Fruit fly (Drosophila melanogaster) whole organism, embryonic: Measurements from ENCODE around the gene trbl.

Experiments used
- Ada2b ChIP-seq: fragments of 200-800 bp; sonication (Bioruptor generic); IDR thresholded peaks from 2 replicates; pipeline ENCODE4 v1.3.6; 2022; ENCODE audit warnings: missing biosample characterization, missing genetic modification characterization
- Asciz ChIP-seq: fragments of 200-800 bp; sonication (Bioruptor generic); optimal IDR thresholded peaks from 2 replicates; lab custom pipeline; 2017; ENCODE audit warnings: missing biosample characterization, mild to moderate bottlenecking, missing genetic modification characterization, missing genetic modification reagents
- Atf6 ChIP-seq: fragments of 200-800 bp; sonication (Bioruptor generic); IDR thresholded peaks from 2 replicates; pipeline ENCODE4 v1.3.6; 2022; ENCODE audit warnings: missing biosample characterization, missing genetic modification characterization
- BtbVII ChIP-seq: fragments of 200-800 bp; sonication (Bioruptor generic); optimal IDR thresholded peaks from 3 replicates; lab custom pipeline; 2017; ENCODE audit warnings: missing biosample characterization, mild to moderate bottlenecking, missing genetic modification characterization
- CG10274 ChIP-seq: fragments of 200-800 bp; sonication (Bioruptor generic); optimal IDR thresholded peaks from 3 replicates; lab custom pipeline; 2017; ENCODE audit warnings: missing biosample characterization, mild to moderate bottlenecking, missing genetic modification characterization
- CG10431 ChIP-seq: fragments of 200-800 bp; sonication (Bioruptor generic); optimal IDR thresholded peaks from 3 replicates; lab custom pipeline; 2018; ENCODE audit warnings: missing biosample characterization, mild to moderate bottlenecking, missing genetic modification characterization
- CG12769 ChIP-seq: fragments of 200-800 bp; sonication (Bioruptor generic); optimal IDR thresholded peaks from 2 replicates; lab custom pipeline; 2019; ENCODE audit warnings: missing biosample characterization, mild to moderate bottlenecking, missing genetic modification characterization, moderate library complexity
- CG13894 ChIP-seq: fragments of 200-800 bp; sonication (Bioruptor generic); optimal IDR thresholded peaks from 3 replicates; lab custom pipeline; 2018; ENCODE audit warnings: missing biosample characterization, mild to moderate bottlenecking, missing genetic modification characterization, moderate library complexity
- CG14014 ChIP-seq: fragments of 200-800 bp; sonication (Bioruptor generic); IDR thresholded peaks from 2 replicates; pipeline ENCODE4 v1.3.6; 2022; ENCODE audit warnings: missing biosample characterization, missing genetic modification characterization
- CG15073 ChIP-seq: fragments of 200-800 bp; sonication (Bioruptor generic); optimal IDR thresholded peaks from 2 replicates; lab custom pipeline; 2016; ENCODE audit warnings: missing biosample characterization, missing genetic modification characterization
- CG15479 ChIP-seq: fragments of 200-800 bp; sonication (Bioruptor generic); optimal IDR thresholded peaks from 3 replicates; lab custom pipeline; 2019; ENCODE audit warnings: missing biosample characterization, mild to moderate bottlenecking, missing genetic modification characterization, moderate library complexity
- CG1603 ChIP-seq: fragments of 200-800 bp; sonication (Bioruptor generic); optimal IDR thresholded peaks from 2 replicates; lab custom pipeline; 2019; ENCODE audit warnings: missing biosample characterization, mild to moderate bottlenecking, missing genetic modification characterization, moderate library complexity
- CG2120 ChIP-seq: fragments of 200-800 bp; sonication (Bioruptor generic); optimal IDR thresholded peaks from 3 replicates; lab custom pipeline; 2016; ENCODE audit warnings: missing biosample characterization, missing genetic modification characterization
- CG2712 ChIP-seq: fragments of 200-800 bp; optimal IDR thresholded peaks from 3 replicates; lab custom pipeline; 2019; ENCODE audit warnings: missing biosample characterization, mild to moderate bottlenecking, missing genetic modification characterization, moderate library complexity
- CG34422 ChIP-seq: fragments of 200-800 bp; sonication (Bioruptor generic); IDR thresholded peaks from 3 replicates; pipeline ENCODE4 v1.3.6; 2022; ENCODE audit warnings: missing biosample characterization, missing genetic modification characterization
- CG3726 ChIP-seq: fragments of 200-800 bp; sonication (Bioruptor generic); IDR thresholded peaks from 3 replicates; pipeline ENCODE4, ENCODE4 v1.3.6; 2022; ENCODE audit warnings: missing biosample characterization, missing genetic modification characterization
- CG4404 ChIP-seq: fragments of 200-800 bp; sonication (Bioruptor generic); IDR thresholded peaks from 2 replicates; pipeline ENCODE4 v1.3.6; 2022; ENCODE audit warnings: missing biosample characterization, missing genetic modification characterization
- CG4424 ChIP-seq: fragments of 200-800 bp; sonication (Bioruptor generic); optimal IDR thresholded peaks from 3 replicates; lab custom pipeline; 2016; ENCODE audit warnings: missing biosample characterization, missing genetic modification characterization
- CG6272 ChIP-seq: fragments of 200-800 bp; sonication (Bioruptor generic); IDR thresholded peaks from 2 replicates; pipeline ENCODE4 v1.3.6; 2022; ENCODE audit warnings: missing biosample characterization, missing genetic modification characterization
- CG7786 ChIP-seq: fragments of 200-800 bp; sonication (Bioruptor generic); optimal IDR thresholded peaks from 2 replicates; lab custom pipeline; 2016; ENCODE audit warnings: missing biosample characterization, missing genetic modification characterization
- CG7928 ChIP-seq: fragments of 200-800 bp; sonication (Bioruptor generic); optimal IDR thresholded peaks from 2 replicates; lab custom pipeline; 2017; ENCODE audit warnings: missing biosample characterization, mild to moderate bottlenecking, missing genetic modification characterization
- CTCF ChIP-seq: fragments of 200-800 bp; sonication (Bioruptor generic); optimal IDR thresholded peaks from 2 replicates; lab custom pipeline; 2017; ENCODE audit warnings: missing biosample characterization, mild to moderate bottlenecking, missing genetic modification characterization, moderate library complexity
- Dref ChIP-seq: fragments of 200-800 bp; sonication (Bioruptor generic); IDR thresholded peaks from 2 replicates; pipeline ENCODE4 v1.3.6; 2022; ENCODE audit warnings: missing biosample characterization, missing genetic modification characterization
- E2f2 ChIP-seq: fragments of 200-800 bp; sonication (Bioruptor generic); IDR thresholded peaks from 2 replicates; pipeline ENCODE4 v1.3.6; 2022; ENCODE audit warnings: missing biosample characterization, missing genetic modification characterization
- Ets65A ChIP-seq: fragments of 200-800 bp; sonication (Bioruptor generic); peaks from one replicate; lab custom pipeline; 2016; ENCODE audit warnings: missing biosample characterization, missing genetic modification characterization
- HLHmδ ChIP-seq: fragments of 200-800 bp; sonication (Bioruptor generic); optimal IDR thresholded peaks from 2 replicates; lab custom pipeline; 2018; ENCODE audit warnings: missing biosample characterization, mild to moderate bottlenecking, missing genetic modification characterization, moderate library complexity
- HmgZ ChIP-seq: fragments of 200-800 bp; sonication (Bioruptor generic); optimal IDR thresholded peaks from 2 replicates; lab custom pipeline; 2018; ENCODE audit warnings: missing biosample characterization, mild to moderate bottlenecking, missing genetic modification characterization
- MBD-R2 ChIP-seq: fragments of 200-800 bp; sonication (Bioruptor generic); IDR thresholded peaks from 2 replicates; pipeline ENCODE4 v1.3.6; 2022; ENCODE audit warnings: missing biosample characterization, missing genetic modification characterization
- MESR4 ChIP-seq: fragments of 200-800 bp; sonication (Bioruptor generic); optimal IDR thresholded peaks from 2 replicates; lab custom pipeline; 2018; ENCODE audit warnings: missing biosample characterization, mild to moderate bottlenecking, missing genetic modification characterization, moderate library complexity
- NK7.1 ChIP-seq: fragments of 200-800 bp; sonication (Bioruptor generic); optimal IDR thresholded peaks from 3 replicates; lab custom pipeline; 2016; ENCODE audit warnings: missing biosample characterization, missing genetic modification characterization
- Neu2 ChIP-seq: fragments of 200-800 bp; sonication (Bioruptor generic); optimal IDR thresholded peaks from 3 replicates; lab custom pipeline; 2016; ENCODE audit warnings: missing biosample characterization, missing genetic modification characterization, borderline replicate concordance
- Poxn ChIP-seq: fragments of 200-800 bp; sonication (Bioruptor generic); IDR thresholded peaks from 2 replicates; pipeline ENCODE4 v1.3.6; 2022; ENCODE audit warnings: missing biosample characterization, missing genetic modification characterization
- Rfx ChIP-seq: fragments of 200-800 bp; sonication (Bioruptor generic); IDR thresholded peaks from 2 replicates; pipeline ENCODE4 v1.3.6; 2022; ENCODE audit warnings: missing biosample characterization, missing genetic modification characterization
- Tbp ChIP-seq: fragments of >200 bp; optimal IDR thresholded peaks from 2 replicates; lab custom pipeline; 2018; ENCODE audit warnings: missing biosample characterization, missing genetic modification characterization
- Vsx1 ChIP-seq: fragments of 200-800 bp; sonication (Bioruptor generic); optimal IDR thresholded peaks from 2 replicates; lab custom pipeline; 2017; ENCODE audit warnings: missing biosample characterization, mild to moderate bottlenecking, missing genetic modification characterization, missing genetic modification reagents
- cas ChIP-seq: fragments of 200-800 bp; sonication (Bioruptor generic); IDR thresholded peaks from 2 replicates; pipeline ENCODE4 v1.3.6; 2022; ENCODE audit warnings: missing biosample characterization, missing genetic modification characterization
- crol ChIP-seq: fragments of 200-800 bp; sonication (Bioruptor generic); IDR thresholded peaks from 2 replicates; pipeline ENCODE4 v1.3.6; 2022; ENCODE audit warnings: missing biosample characterization, missing genetic modification characterization
- dmrt99B ChIP-seq: fragments of 200-800 bp; sonication (Bioruptor generic); optimal IDR thresholded peaks from 2 replicates; lab custom pipeline; 2018; ENCODE audit warnings: missing biosample characterization, mild to moderate bottlenecking, missing genetic modification characterization, moderate library complexity
- ems ChIP-seq: fragments of 200-800 bp; sonication (Bioruptor generic); optimal IDR thresholded peaks from 3 replicates; lab custom pipeline; 2016; ENCODE audit warnings: missing biosample characterization, missing genetic modification characterization
- knrl ChIP-seq: fragments of 200-800 bp; sonication (Bioruptor generic); IDR thresholded peaks from 3 replicates; pipeline ENCODE4 v1.3.6; 2022; ENCODE audit warnings: missing biosample characterization, missing genetic modification characterization; ENCODE audit not compliant: partially characterized antibody
- lola ChIP-seq, 3 experiments: fragments of >200 bp in 2 of 3; fragments of 200-800 bp in 1 of 3; sonication (Bioruptor generic) in 1 of 3; optimal IDR thresholded peaks; 2 replicates each; lab custom pipeline; 2017 to 2019; ENCODE audit warnings: missing biosample characterization in 3 of 3, missing genetic modification characterization in 3 of 3, mild to moderate bottlenecking in 1 of 3, moderate library complexity in 1 of 3
- maf-S ChIP-seq: fragments of 200-800 bp; sonication (Bioruptor generic); optimal IDR thresholded peaks from 2 replicates; lab custom pipeline; 2016; ENCODE audit warnings: missing biosample characterization, missing genetic modification characterization
- onecut ChIP-seq: fragments of 200-800 bp; sonication (Bioruptor generic); IDR thresholded peaks from 2 replicates; pipeline ENCODE4 v1.3.6; 2022; ENCODE audit warnings: missing biosample characterization, missing genetic modification characterization
- sc ChIP-seq, 3 experiments: fragments of >200 bp in 2 of 3; fragments of 200-800 bp in 1 of 3; sonication (Bioruptor generic) in 1 of 3; optimal IDR thresholded peaks; 2 replicates in 2 of 3; 3 replicates in 1 of 3; lab custom pipeline; 2017; ENCODE audit warnings: mild to moderate bottlenecking in 1 of 3, missing biosample characterization in 1 of 3, missing genetic modification characterization in 1 of 3, missing genetic modification reagents in 1 of 3
- sim ChIP-seq: fragments of 200-800 bp; sonication (Bioruptor generic); IDR thresholded peaks from 2 replicates; pipeline ENCODE4 v1.3.6; 2022; ENCODE audit warnings: missing biosample characterization, missing genetic modification characterization
- tll ChIP-seq, 2 experiments: fragments of 200-800 bp in 1 of 2; fragments of >200 bp in 1 of 2; sonication (Bioruptor generic) in 1 of 2; optimal IDR thresholded peaks; 2 replicates each; lab custom pipeline; 2017 to 2019; ENCODE audit warnings: missing biosample characterization in 2 of 2, missing genetic modification characterization in 2 of 2, mild to moderate bottlenecking in 1 of 2, moderate library complexity in 1 of 2
- wor ChIP-seq: fragments of 200-800 bp; sonication (Bioruptor generic); IDR thresholded peaks from 2 replicates; pipeline ENCODE4 v1.3.6; 2022; ENCODE audit warnings: missing biosample characterization, missing genetic modification characterization
- zfh1 ChIP-seq: fragments of 200-800 bp; sonication (Bioruptor generic); IDR thresholded peaks from 3 replicates; pipeline ENCODE4 v1.3.6; 2022; ENCODE audit warnings: missing biosample characterization, missing genetic modification characterization

trbl gene

dm6 chr3L:20375467-20375866, 25.9 kb downstream of the trbl start:
- TF ChIP-seq Dref (GFP tag; lab: Robert Waterston, UW), result no peak
- no peak for TF ChIP-seq zfh1 (GFP tag; lab: Robert Waterston, UW)
- no peak for TF ChIP-seq cas (GFP tag; lab: Robert Waterston, UW)
- TF ChIP-seq CG3726, result no peak
- TF ChIP-seq maf-S (GFP tag; lab: Kevin White, UChicago), result no peak
- no peak for TF ChIP-seq HmgZ
- TF ChIP-seq CG7786 (GFP tag; lab: Kevin White, UChicago), result no peak
- TF ChIP-seq E2f2, result no peak
- TF ChIP-seq CG4404 (GFP tag; lab: Robert Waterston, UW), result no peak
- no peak for TF ChIP-seq ems (GFP tag; lab: Kevin White, UChicago)
- TF ChIP-seq Neu2 (GFP tag; lab: Kevin White, UChicago), result no peak
- TF ChIP-seq MESR4 (GFP tag; lab: Kevin White, UChicago), result peak; percentile 48
- peak; percentile 97 for TF ChIP-seq onecut
- TF ChIP-seq Atf6 (GFP tag; lab: Robert Waterston, UW), result no peak
- TF ChIP-seq Ets65A, result no peak
- no peak for TF ChIP-seq CG2120 (GFP tag; lab: Kevin White, UChicago)
- no peak for TF ChIP-seq CTCF (GFP tag; lab: Kevin White, UChicago)
- 0 out of 2 replicates have a peak, but pooled peaks have one; percentile 40 for TF ChIP-seq MBD-R2 (GFP tag; lab: Robert Waterston, UW)
- no peak for TF ChIP-seq BtbVII (GFP tag; lab: Kevin White, UChicago)
- no peak for TF ChIP-seq CG15479 (GFP tag; lab: Kevin White, UChicago)
- TF ChIP-seq Vsx1 (GFP tag; lab: Kevin White, UChicago), result no peak
- TF ChIP-seq sim (GFP tag; lab: Robert Waterston, UW), result no peak
- TF ChIP-seq HLHmδ (GFP tag; lab: Kevin White, UChicago), result no peak

- TF ChIP-seq CG12769 (tag; lab: Kevin White, UChicago) (peak; percentile 80), NK7.1 (GFP tag; lab: Kevin White, UChicago) (no peak), lola (GFP tag; optimal IDR thresholded peaks at IDR 0.05; lab: Kevin White, UChicago) (no peak), Tbp (GFP tag; lab: Kevin White, UChicago) (no peak)
These were observed 31.4 kb downstream of the trbl start, which contains the start of gene CG13247 for dm6 chr3L:20370013-20370412. Gene CG13247, plus strand, starts transcription at chr3L:20370313.

dm6 chr3L:20366674-20367372, 34.6 kb downstream of the trbl start, which contains the start of the genes Toll-9 and in:
Gene Toll-9, minus strand, starts transcription at chr3L:20366724.
Gene in, plus strand, starts transcription at chr3L:20367198.
- no peak for TF ChIP-seq CG6272 (GFP tag; lab: Robert Waterston, UW)
- TF ChIP-seq dmrt99B (tag; lab: Kevin White, UChicago), result no peak
- no peak for TF ChIP-seq CG1603 (tag; lab: Kevin White, UChicago)
- no peak for TF ChIP-seq knrl (GFP tag; lab: Robert Waterston, UW)
- TF ChIP-seq CG7786 (GFP tag; lab: Kevin White, UChicago), result no peak
- TF ChIP-seq CG15073, result no peak
- no peak for TF ChIP-seq CG34422 (GFP tag; lab: Robert Waterston, UW)
- no peak for TF ChIP-seq Rfx (GFP tag; lab: Robert Waterston, UW)
- no peak for TF ChIP-seq Asciz (GFP tag; lab: Kevin White, UChicago)
- TF ChIP-seq CG13894, result no peak
- TF ChIP-seq CG4424 (GFP tag; lab: Kevin White, UChicago), result no peak
- no peak for TF ChIP-seq CG7928 (GFP tag; lab: Kevin White, UChicago)
- no peak for TF ChIP-seq CG2712 (tag; lab: Kevin White, UChicago)
- TF ChIP-seq Ada2b, result no peak
- no peak for TF ChIP-seq CG10431 (GFP tag; lab: Kevin White, UChicago)
- no peak for TF ChIP-seq Poxn
- TF ChIP-seq sc (optimal IDR thresholded peaks at IDR 0.05; lab: Kevin White, UChicago), result no peak
- TF ChIP-seq sc (GFP tag; optimal IDR thresholded peaks at IDR 0.05; lab: Kevin White, UChicago), result no peak
- TF ChIP-seq CG14014, result no peak
- TF ChIP-seq crol (GFP tag; lab: Robert Waterston, UW), result no peak
- no peak for TF ChIP-seq tll (GFP tag; optimal IDR thresholded peaks at IDR 0.05; lab: Kevin White, UChicago)
- no peak for TF ChIP-seq wor (GFP tag; lab: Robert Waterston, UW)
- no peak for TF ChIP-seq CG10274 (GFP tag; lab: Kevin White, UChicago)
